Fruit fly (Drosophila melanogaster): ENCODE measurements around the gene CG10559.

- no peak for TF ChIP-seq GATAd (GFP tag; optimal IDR thresholded peaks at IDR 0.05)
- no peak for TF ChIP-seq Abd-B (GFP tag; optimal IDR thresholded peaks at IDR 0.05)
- no peak for TF ChIP-seq Sp1 (GFP tag; optimal IDR thresholded peaks at IDR 0.05)
- TF ChIP-seq CrebA (GFP tag; optimal IDR thresholded peaks at IDR 0.05; ENCODE audit: borderline replicate concordance), result no peak
- TF ChIP-seq br (GFP tag; optimal IDR thresholded peaks at IDR 0.05), result no peak
- TF ChIP-seq pan (optimal IDR thresholded peaks at IDR 0.05), result no peak
- no peak for TF ChIP-seq CG32264 (GFP tag; optimal IDR thresholded peaks at IDR 0.05)
- TF ChIP-seq dl (GFP tag; optimal IDR thresholded peaks at IDR 0.05; ENCODE audit: insufficient read depth in 1 of 2, partially characterized antibody in 2 of 2), result no peak
- TF ChIP-seq CG9705 (GFP tag; optimal IDR thresholded peaks at IDR 0.05), result no peak
- TF ChIP-seq woc (GFP tag; optimal IDR thresholded peaks at IDR 0.05), result no peak
Measured at dm6 chr3R:25331103-25331502, 15.2 kb upstream of the CG10559 start, which contains the start of gene CHKov2.

Data from whole organism, wandering third instar larva.